Worm (Caenorhabditis elegans) whole organism, midembryonic: ENCODE data around the gene ins-17.

Source experiments
- T22C8.4 ChIP-seq: fragments of 200-800 bp; sonication (Bioruptor generic); IDR thresholded peaks from 2 replicates; pipeline ENCODE4 v1.3.6; 2022; ENCODE audit warnings: missing genetic modification characterization, missing compliant biosample characterization
- cog-1 ChIP-seq: sonication (generic microtip); optimal IDR thresholded peaks from 2 replicates; lab custom pipeline; 2016; ENCODE audit warnings: missing genetic modification characterization, missing compliant biosample characterization
- flt-1 ChIP-seq: fragments of 200-800 bp; sonication (Bioruptor generic); IDR thresholded peaks from 2 replicates; pipeline ENCODE4 v1.3.6; 2022; ENCODE audit warnings: missing genetic modification characterization, missing compliant biosample characterization
- klf-2 ChIP-seq: fragments of 200-800 bp; sonication (Bioruptor generic); conservative IDR thresholded peaks from 2 replicates; pipeline ENCODE4 v1.3.6; 2022; ENCODE audit warnings: missing genetic modification reagents, missing genetic modification characterization, missing compliant biosample characterization
- med-1 ChIP-seq: sonication (generic microtip); optimal IDR thresholded peaks from 2 replicates; lab custom pipeline; 2017; ENCODE audit warnings: missing genetic modification characterization, mild to moderate bottlenecking, missing compliant biosample characterization, antibody characterized with exemption, missing genetic modification reagents; ENCODE audit not compliant: insufficient read depth
- ref-1 ChIP-seq: fragments of 200-800 bp; sonication (Bioruptor generic); conservative IDR thresholded peaks from 2 replicates; pipeline ENCODE4 v1.3.6; 2022; ENCODE audit warnings: missing genetic modification reagents, missing genetic modification characterization, missing compliant biosample characterization
- tab-1 ChIP-seq: fragments of 200-800 bp; sonication (Bioruptor generic); IDR thresholded peaks from 2 replicates; pipeline ENCODE4 v1.3.6; 2022; ENCODE audit warnings: missing genetic modification characterization, missing compliant biosample characterization
- ztf-23 ChIP-seq: fragments of 200-800 bp; sonication (Bioruptor generic); IDR thresholded peaks from 2 replicates; pipeline ENCODE4 v1.3.6; 2022; ENCODE audit warnings: missing genetic modification reagents, missing genetic modification characterization, missing compliant biosample characterization
- ztf-29 ChIP-seq: fragments of 200-800 bp; sonication (Bioruptor generic); IDR thresholded peaks from 2 replicates; pipeline ENCODE4 v1.3.6; 2022; ENCODE audit warnings: missing genetic modification reagents, missing genetic modification characterization, missing compliant biosample characterization

DNA sequence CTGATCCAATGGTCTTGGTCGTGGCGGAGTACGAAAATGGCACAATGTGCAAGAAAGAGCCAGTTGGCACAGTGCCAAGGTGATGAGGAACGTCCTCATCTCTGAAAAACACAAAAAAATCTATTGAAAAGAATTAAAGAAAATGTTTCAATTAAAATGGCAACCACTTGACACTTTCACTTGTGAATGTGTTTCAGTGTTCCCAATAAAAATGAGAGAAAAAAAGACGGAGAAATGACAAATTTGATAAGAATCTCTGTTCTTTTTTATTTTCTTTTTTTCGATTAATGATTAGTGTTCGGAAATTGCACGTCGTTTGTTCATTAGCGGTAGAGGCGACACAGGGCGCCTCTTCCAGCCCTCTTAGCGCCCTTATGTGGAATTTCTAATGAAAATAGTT, 10.1 kb downstream of the ins-17 start, which contains the start of gene ndg-4:
- TF ChIP-seq ztf-23 (no peak), ref-1 (GFP tag; lab: Robert Waterston, UW) (no peak), med-1 (GFP tag; lab: Kevin White, UChicago) (no peak), ztf-29 (no peak), cog-1 (tag; lab: Kevin White, UChicago) (no peak), T22C8.4 (GFP tag; lab: Robert Waterston, UW) (no peak), flt-1 (no peak), klf-2 (GFP tag; lab: Robert Waterston, UW) (no peak), tab-1 (GFP tag; lab: Robert Waterston, UW) (no peak)
